Worm (Caenorhabditis elegans): ENCODE results near the gene F54B11.4.

The F54B11.4 gene

DNA sequence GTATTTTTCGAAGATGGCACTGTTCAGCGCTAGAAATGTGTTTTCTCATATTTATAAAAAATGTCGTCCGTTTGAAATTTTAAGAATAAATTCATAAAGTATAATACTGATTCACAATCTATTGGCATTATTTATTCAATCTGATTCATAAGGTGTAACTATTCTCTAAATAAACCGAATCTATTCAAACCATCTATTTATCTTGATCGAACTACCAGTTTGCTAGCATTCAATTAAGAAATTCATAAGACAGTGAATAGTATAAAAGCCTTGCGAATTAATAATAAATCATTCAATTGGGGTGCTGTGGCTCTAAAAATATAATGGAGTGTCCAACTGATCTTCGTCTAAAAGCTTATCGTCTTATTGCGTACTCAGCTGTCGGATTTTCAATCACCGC is 1.3 kb upstream of the F54B11.4 start, which contains the start of gene col-44:
TSS of gene col-44 (plus strand) at position 301 of the 400 bp plus-strand sequence.
- TF ChIP-seq mes-2 (tag; optimal IDR thresholded peaks at IDR 0.05; ENCODE audit: poor library complexity, severe bottlenecking), result no peak
- TF ChIP-seq nhr-77 (tag; optimal IDR thresholded peaks at IDR 0.05), result no peak
- no peak for TF ChIP-seq nhr-11 (tag; optimal IDR thresholded peaks at IDR 0.05)
- TF ChIP-seq dmd-9 (GFP tag; IDR thresholded peaks at IDR 0.05), result no peak

DNA sequence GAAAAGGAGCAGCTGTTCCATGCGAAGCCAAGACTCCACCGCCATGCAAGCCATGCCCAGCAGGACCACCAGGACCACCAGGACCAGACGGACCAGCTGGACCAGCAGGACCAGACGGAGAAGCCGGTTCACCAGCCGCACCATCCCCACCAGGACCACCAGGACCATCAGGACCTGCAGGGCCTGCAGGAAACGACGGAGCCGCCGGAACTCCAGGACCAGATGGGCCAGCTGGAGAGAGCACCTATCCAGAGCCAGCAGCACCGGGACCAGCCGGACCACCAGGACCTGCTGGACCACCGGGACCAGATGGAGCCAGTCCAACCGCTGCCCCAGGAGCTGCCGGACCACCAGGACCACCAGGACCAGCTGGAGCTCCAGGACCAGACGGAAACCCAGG is 514 bp upstream of the F54B11.4 start:
- peak; percentile 57; the same call in 1 of the 2 replicates for TF ChIP-seq pha-4 (GFP tag; IDR thresholded peaks at IDR 0.05)
- TF ChIP-seq pha-4 (tag; optimal IDR thresholded peaks at IDR 0.05), result no peak
- TF ChIP-seq hlh-11 (tag; optimal IDR thresholded peaks at IDR 0.05), result no peak
- no peak for TF ChIP-seq daf-19 (GFP tag; conservative IDR thresholded peaks at IDR 0.05)
- TF ChIP-seq php-3 (GFP tag; IDR thresholded peaks at IDR 0.05), result 0 out of 2 replicates have a peak, but pooled peaks have one; percentile 47
- TF ChIP-seq ces-1 (GFP tag; optimal IDR thresholded peaks at IDR 0.05), result no peak
- no peak for TF ChIP-seq zag-1 (tag; optimal IDR thresholded peaks at IDR 0.05)
- TF ChIP-seq set-16 (GFP tag; IDR thresholded peaks at IDR 0.05), result peak; percentile 99
- no peak for TF ChIP-seq ceh-82 (tag; optimal IDR thresholded peaks at IDR 0.05)

DNA sequence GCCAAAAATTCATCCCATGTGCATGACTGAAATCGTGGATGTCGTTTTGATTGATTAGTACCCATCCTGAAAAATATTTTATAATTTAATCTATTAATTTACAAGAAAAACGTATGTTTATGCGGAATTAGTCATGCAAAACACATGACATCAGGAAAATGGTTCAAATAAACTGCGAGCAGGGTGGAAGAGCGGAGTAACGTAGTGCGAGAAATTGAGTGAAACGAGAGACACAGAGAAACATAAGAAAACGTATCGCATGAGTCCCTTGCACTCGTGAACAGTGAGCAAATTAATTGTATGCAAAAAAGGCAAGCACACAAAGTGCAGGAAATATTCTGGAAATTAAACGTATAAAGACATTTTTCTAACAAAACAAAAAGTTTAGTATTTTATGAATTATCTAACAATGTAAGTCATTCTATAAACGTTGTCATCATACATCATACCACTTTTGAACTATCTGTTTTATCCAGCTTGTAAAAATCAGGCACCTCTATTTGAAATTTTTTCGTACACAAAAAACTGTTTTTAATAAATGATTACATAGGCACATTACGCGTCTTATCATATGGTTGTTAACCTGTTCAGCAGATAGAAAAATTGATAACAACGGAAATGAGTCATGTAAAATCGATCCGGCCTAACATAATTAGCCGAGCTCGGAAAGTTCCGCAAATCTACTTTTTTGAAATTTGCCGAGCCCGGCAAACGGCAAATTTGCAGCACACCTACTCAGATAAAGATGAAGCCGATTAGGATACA is 3.7 kb downstream of the F54B11.4 start, which contains the start of gene F54B11.5:
TSS of gene F54B11.5 (minus strand) at position 66 of the 765 bp plus-strand sequence.
- TF ChIP-seq hlh-11 (tag; optimal IDR thresholded peaks at IDR 0.05) (peak; percentile 60), mes-2 (tag; optimal IDR thresholded peaks at IDR 0.05; ENCODE audit: poor library complexity, severe bottlenecking) (peak; percentile 60), hmg-1.1 (GFP tag; IDR thresholded peaks at IDR 0.05) (peak; percentile 51; the same call in 1 of the 2 replicates), lsy-2 (tag; optimal IDR thresholded peaks at IDR 0.05) (peak in 1 of 2 experiments; percentile 63), pqm-1 (tag; optimal IDR thresholded peaks at IDR 0.05) (peak; percentile 37), daf-12 (tag; optimal IDR thresholded peaks at IDR 0.05) (no peak), ztf-11 (tag; optimal IDR thresholded peaks at IDR 0.05) (no peak), mdl-1 (tag; optimal IDR thresholded peaks at IDR 0.05) (peak in 1 of 2 experiments; percentile 25), set-16 (GFP tag; IDR thresholded peaks at IDR 0.05) (no peak), dve-1 (tag; optimal IDR thresholded peaks at IDR 0.05; ENCODE audit: insufficient read depth) (peak; percentile 24), hlh-30 (tag; optimal IDR thresholded peaks at IDR 0.05; ENCODE audit: insufficient read depth) (peak; percentile 97), mdt-29 (GFP tag; IDR thresholded peaks at IDR 0.05) (no peak), T20F7.1 (GFP tag; optimal IDR thresholded peaks at IDR 0.05) (peak; percentile 96), dpl-1 (GFP tag; optimal IDR thresholded peaks at IDR 0.05) (peak; percentile 34), mep-1 (tag; optimal IDR thresholded peaks at IDR 0.05) (peak; percentile 59), daf-16 (GFP tag; optimal IDR thresholded peaks at IDR 0.05) (no peak), daf-16 (tag; optimal IDR thresholded peaks at IDR 0.05) (peak; percentile 44)

DNA sequence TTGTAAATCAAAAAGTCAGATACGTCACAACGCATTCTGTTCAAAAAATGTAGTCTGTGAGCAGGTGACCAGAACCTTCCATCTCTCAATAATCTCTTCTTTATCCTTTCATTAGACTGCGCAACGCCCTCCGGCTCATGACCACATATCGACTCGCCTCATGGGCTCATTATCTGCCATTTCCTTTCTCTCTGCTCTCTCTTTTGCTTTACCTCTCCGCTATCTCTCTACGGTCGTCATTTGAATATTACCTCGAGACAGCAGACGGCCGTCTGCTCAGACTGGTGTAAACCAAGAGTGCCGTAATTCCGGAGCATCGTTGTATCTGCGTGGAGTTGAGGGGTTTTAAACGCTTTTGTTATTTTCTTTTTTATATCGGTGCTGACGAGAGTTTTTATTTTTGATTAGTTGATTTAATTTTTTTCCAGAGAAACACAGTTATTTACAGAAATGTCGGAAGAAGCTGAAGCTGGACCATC is 5.6 kb downstream of the F54B11.4 start, which contains the start of gene bra-1:
TSS of gene bra-1 (plus strand) at position 429 of the 479 bp plus-strand sequence.
- no peak for TF ChIP-seq zip-11 (GFP tag; IDR thresholded peaks at IDR 0.05)
- peak in 1 of 2 experiments; percentile 22 for TF ChIP-seq mdl-1 (tag; optimal IDR thresholded peaks at IDR 0.05)
- no peak for TF ChIP-seq R02D3.7 (tag; optimal IDR thresholded peaks at IDR 0.05)
- no peak for TF ChIP-seq snpc-4 (tag; optimal IDR thresholded peaks at IDR 0.05)
- TF ChIP-seq nhr-6 (tag; optimal IDR thresholded peaks at IDR 0.05), result peak; percentile 73
- TF ChIP-seq daf-19 (GFP tag; conservative IDR thresholded peaks at IDR 0.05), result no peak
- TF ChIP-seq snpc-1.2 (GFP tag; IDR thresholded peaks at IDR 0.05), result no peak
- no peak for TF ChIP-seq aly-2 (tag; optimal IDR thresholded peaks at IDR 0.05)
- TF ChIP-seq egl-43 (GFP tag; IDR thresholded peaks at IDR 0.05), result 0 out of 2 replicates have a peak, but pooled peaks have one; percentile 37
- TF ChIP-seq Y48G9A.11 (GFP tag; IDR thresholded peaks at IDR 0.05), result no peak
- TF ChIP-seq lin-38 (GFP tag; IDR thresholded peaks at IDR 0.05), result no peak
- TF ChIP-seq madf-5 (GFP tag; IDR thresholded peaks at IDR 0.05), result no peak
- no peak for TF ChIP-seq nhr-10 (tag; optimal IDR thresholded peaks at IDR 0.05)
- TF ChIP-seq lin-29 (GFP tag; IDR thresholded peaks at IDR 0.05), result no peak
- TF ChIP-seq lin-15B (tag; optimal IDR thresholded peaks at IDR 0.05), result no peak
- no peak for TF ChIP-seq nhr-48 (tag; optimal IDR thresholded peaks at IDR 0.05)
- peak; percentile 54 for TF ChIP-seq hlh-11 (tag; optimal IDR thresholded peaks at IDR 0.05)
- TF ChIP-seq nhr-25 (tag; optimal IDR thresholded peaks at IDR 0.05; ENCODE audit: borderline replicate concordance, insufficient read depth), result no peak
- no peak for TF ChIP-seq ces-1 (GFP tag; optimal IDR thresholded peaks at IDR 0.05)
- TF ChIP-seq T20F7.1 (GFP tag; optimal IDR thresholded peaks at IDR 0.05), result peak; percentile 93
- TF ChIP-seq lin-39 (tag; optimal IDR thresholded peaks at IDR 0.05), result no peak
- TF ChIP-seq mes-2 (tag; optimal IDR thresholded peaks at IDR 0.05; ENCODE audit: poor library complexity, severe bottlenecking), result peak; percentile 43
- no peak for TF ChIP-seq unc-39 (tag; optimal IDR thresholded peaks at IDR 0.05)
